Fruit fly (Drosophila melanogaster) whole organism, embryonic: ENCODE measurements around the gene CG31675.

Experiments used
- ATbp ChIP-seq: fragments of 200-800 bp; sonication (Bioruptor generic); optimal IDR thresholded peaks from 2 replicates; lab custom pipeline; 2017; ENCODE audit warnings: missing biosample characterization, mild to moderate bottlenecking, missing genetic modification characterization, missing genetic modification reagents
- B-H2 ChIP-seq: fragments of 200-800 bp; sonication (Bioruptor generic); optimal IDR thresholded peaks from 2 replicates; lab custom pipeline; 2018; ENCODE audit warnings: missing biosample characterization, mild to moderate bottlenecking, missing genetic modification characterization
- BtbVII ChIP-seq: fragments of 200-800 bp; sonication (Bioruptor generic); optimal IDR thresholded peaks from 3 replicates; lab custom pipeline; 2017; ENCODE audit warnings: missing biosample characterization, mild to moderate bottlenecking, missing genetic modification characterization
- CG10366 ChIP-seq: fragments of 200-800 bp; sonication (Bioruptor generic); IDR thresholded peaks from 2 replicates; pipeline ENCODE4 v1.3.6; 2022; ENCODE audit warnings: missing biosample characterization, missing genetic modification characterization
- CG11504 ChIP-seq: fragments of 200-800 bp; sonication (Bioruptor generic); optimal IDR thresholded peaks from 3 replicates; lab custom pipeline; 2019; ENCODE audit warnings: missing biosample characterization, mild to moderate bottlenecking, missing genetic modification characterization, moderate library complexity
- CG12769 ChIP-seq: fragments of 200-800 bp; sonication (Bioruptor generic); optimal IDR thresholded peaks from 2 replicates; lab custom pipeline; 2019; ENCODE audit warnings: missing biosample characterization, mild to moderate bottlenecking, missing genetic modification characterization, moderate library complexity
- CG13624 ChIP-seq: fragments of 200-800 bp; sonication (Bioruptor generic); optimal IDR thresholded peaks from 2 replicates; lab custom pipeline; 2016; ENCODE audit warnings: missing biosample characterization, missing genetic modification characterization
- CG15269 ChIP-seq: fragments of 200-800 bp; sonication (Bioruptor generic); optimal IDR thresholded peaks from 2 replicates; lab custom pipeline; 2018; ENCODE audit warnings: missing biosample characterization, mild to moderate bottlenecking, missing genetic modification characterization, moderate library complexity
- CG2199 ChIP-seq: fragments of 200-800 bp; sonication (Bioruptor generic); IDR thresholded peaks from 3 replicates; pipeline ENCODE4 v1.3.6; 2022; ENCODE audit warnings: missing biosample characterization, missing genetic modification characterization
- CG3163 ChIP-seq: fragments of 200-800 bp; sonication (Bioruptor generic); optimal IDR thresholded peaks from 3 replicates; lab custom pipeline; 2016; ENCODE audit warnings: missing biosample characterization, missing genetic modification characterization
- CG34376 ChIP-seq: fragments of 200-800 bp; sonication (Bioruptor generic); optimal IDR thresholded peaks from 2 replicates; lab custom pipeline; 2018; ENCODE audit warnings: missing biosample characterization, mild to moderate bottlenecking, missing genetic modification characterization
- CG3726 ChIP-seq: fragments of 200-800 bp; sonication (Bioruptor generic); IDR thresholded peaks from 3 replicates; pipeline ENCODE4, ENCODE4 v1.3.6; 2022; ENCODE audit warnings: missing biosample characterization, missing genetic modification characterization
- CG43689 ChIP-seq: fragments of 200-800 bp; sonication (Bioruptor generic); IDR thresholded peaks from 2 replicates; pipeline ENCODE4 v1.3.6; 2022; ENCODE audit warnings: missing biosample characterization, missing genetic modification characterization
- CG6272 ChIP-seq: fragments of 200-800 bp; sonication (Bioruptor generic); IDR thresholded peaks from 2 replicates; pipeline ENCODE4 v1.3.6; 2022; ENCODE audit warnings: missing biosample characterization, missing genetic modification characterization
- CG6683 ChIP-seq: fragments of 200-800 bp; sonication (Bioruptor generic); optimal IDR thresholded peaks from 2 replicates; lab custom pipeline; 2017; ENCODE audit warnings: missing biosample characterization, mild to moderate bottlenecking, missing genetic modification characterization, missing genetic modification reagents
- CG6813 ChIP-seq: fragments of 200-800 bp; sonication (Bioruptor generic); optimal IDR thresholded peaks from 2 replicates; lab custom pipeline; 2017; ENCODE audit warnings: missing biosample characterization, missing genetic modification characterization, mild to moderate bottlenecking, moderate library complexity, missing genetic modification reagents
- CG7745 ChIP-seq: fragments of 200-800 bp; sonication (Bioruptor generic); optimal IDR thresholded peaks from 2 replicates; lab custom pipeline; 2018; ENCODE audit warnings: missing biosample characterization, mild to moderate bottlenecking, missing genetic modification characterization, moderate library complexity
- CG9876 ChIP-seq: fragments of 200-800 bp; sonication (Bioruptor generic); optimal IDR thresholded peaks from 2 replicates; lab custom pipeline; 2016; ENCODE audit warnings: missing biosample characterization, missing genetic modification characterization
- CoRest ChIP-seq: fragments of 200-800 bp; sonication (Bioruptor generic); optimal IDR thresholded peaks from 3 replicates; lab custom pipeline; 2018; ENCODE audit warnings: missing biosample characterization, mild to moderate bottlenecking, missing genetic modification characterization, moderate library complexity
- D ChIP-seq, 2 experiments: fragments of 200-800 bp in 1 of 2; fragments of >200 bp in 1 of 2; sonication (Bioruptor generic) in 1 of 2; optimal IDR thresholded peaks; 2 replicates in 1 of 2; 3 replicates in 1 of 2; lab custom pipeline; 2017; ENCODE audit warnings: mild to moderate bottlenecking in 1 of 2, missing biosample characterization in 1 of 2, missing genetic modification characterization in 1 of 2, missing genetic modification reagents in 1 of 2
- D19B ChIP-seq: fragments of 200-800 bp; sonication (Bioruptor generic); optimal IDR thresholded peaks from 2 replicates; lab custom pipeline; 2017; ENCODE audit warnings: missing biosample characterization, mild to moderate bottlenecking, missing genetic modification characterization
- Dip2 ChIP-seq: fragments of 200-800 bp; sonication (Bioruptor generic); IDR thresholded peaks from 2 replicates; pipeline ENCODE4 v1.3.6; 2022; ENCODE audit warnings: missing biosample characterization, missing genetic modification characterization
- Eip74EF ChIP-seq, 2 experiments: fragments of 200-800 bp in 1 of 2; fragments of >200 bp in 1 of 2; sonication (Bioruptor generic) in 1 of 2; optimal IDR thresholded peaks; 2 replicates each; lab custom pipeline; 2017 to 2019; ENCODE audit warnings: missing biosample characterization in 2 of 2, missing genetic modification characterization in 2 of 2, mild to moderate bottlenecking in 1 of 2, moderate library complexity in 1 of 2
- HLHmδ ChIP-seq: fragments of 200-800 bp; sonication (Bioruptor generic); optimal IDR thresholded peaks from 2 replicates; lab custom pipeline; 2018; ENCODE audit warnings: missing biosample characterization, mild to moderate bottlenecking, missing genetic modification characterization, moderate library complexity
- Hand ChIP-seq: fragments of 200-800 bp; sonication (Bioruptor generic); optimal IDR thresholded peaks from 2 replicates; lab custom pipeline; 2017; ENCODE audit warnings: mild to moderate bottlenecking, missing biosample characterization, missing genetic modification reagents, missing genetic modification characterization
- HmgZ ChIP-seq: fragments of 200-800 bp; sonication (Bioruptor generic); optimal IDR thresholded peaks from 2 replicates; lab custom pipeline; 2018; ENCODE audit warnings: missing biosample characterization, mild to moderate bottlenecking, missing genetic modification characterization
- Jarid2 ChIP-seq: fragments of 200-800 bp; sonication (Bioruptor generic); optimal IDR thresholded peaks from 3 replicates; lab custom pipeline; 2017; ENCODE audit warnings: mild to moderate bottlenecking, missing biosample characterization, missing genetic modification reagents, missing genetic modification characterization
- Lhr ChIP-seq: fragments of 200-800 bp; sonication (Bioruptor generic); optimal IDR thresholded peaks from 3 replicates; lab custom pipeline; 2017; ENCODE audit warnings: mild to moderate bottlenecking, missing biosample characterization, missing genetic modification reagents, missing genetic modification characterization
- NFAT ChIP-seq: fragments of 200-800 bp; sonication (Bioruptor generic); IDR thresholded peaks from 2 replicates; pipeline ENCODE4 v1.3.6; 2022; ENCODE audit warnings: missing biosample characterization, missing genetic modification characterization
- NK7.1 ChIP-seq: fragments of 200-800 bp; sonication (Bioruptor generic); optimal IDR thresholded peaks from 3 replicates; lab custom pipeline; 2016; ENCODE audit warnings: missing biosample characterization, missing genetic modification characterization
- Nf-YB ChIP-seq: fragments of 200-800 bp; sonication (Bioruptor generic); optimal IDR thresholded peaks from 3 replicates; lab custom pipeline; 2019; ENCODE audit warnings: missing biosample characterization, mild to moderate bottlenecking, missing genetic modification characterization, moderate library complexity
- NfI ChIP-seq: fragments of 200-800 bp; sonication (Bioruptor generic); optimal IDR thresholded peaks from 3 replicates; lab custom pipeline; 2018; ENCODE audit warnings: missing biosample characterization, mild to moderate bottlenecking, missing genetic modification characterization, moderate library complexity
- Poxn ChIP-seq: fragments of 200-800 bp; sonication (Bioruptor generic); IDR thresholded peaks from 2 replicates; pipeline ENCODE4 v1.3.6; 2022; ENCODE audit warnings: missing biosample characterization, missing genetic modification characterization
- Side ChIP-seq: fragments of 200-800 bp; sonication (Bioruptor generic); optimal IDR thresholded peaks from 2 replicates; lab custom pipeline; 2016; ENCODE audit warnings: missing biosample characterization, missing genetic modification characterization
- bbx ChIP-seq: fragments of 200-800 bp; sonication (Bioruptor generic); IDR thresholded peaks from 2 replicates; pipeline ENCODE4 v1.3.6; 2022; ENCODE audit warnings: missing biosample characterization, missing genetic modification characterization; ENCODE audit not compliant: partially characterized antibody
- bigmax ChIP-seq: fragments of 200-800 bp; sonication (Bioruptor generic); optimal IDR thresholded peaks from 2 replicates; lab custom pipeline; 2018; ENCODE audit warnings: missing biosample characterization, mild to moderate bottlenecking, missing genetic modification characterization
- dysf ChIP-seq: fragments of 200-800 bp; sonication (Bioruptor generic); IDR thresholded peaks from 3 replicates; pipeline ENCODE4 v1.3.6; 2022; ENCODE audit warnings: missing biosample characterization, missing genetic modification characterization
- emc ChIP-seq: fragments of 200-800 bp; sonication (Bioruptor generic); optimal IDR thresholded peaks from 2 replicates; lab custom pipeline; 2016; ENCODE audit warnings: missing biosample characterization, missing genetic modification characterization
- gsb ChIP-seq: fragments of 200-800 bp; sonication (Bioruptor generic); IDR thresholded peaks from 2 replicates; pipeline ENCODE4 v1.3.6; 2022; ENCODE audit warnings: missing biosample characterization, missing genetic modification characterization
- gt ChIP-seq: fragments of 200-800 bp; sonication (Bioruptor generic); IDR thresholded peaks from 2 replicates; pipeline ENCODE4 v1.3.6; 2022; ENCODE audit warnings: missing biosample characterization, missing genetic modification characterization
- hth ChIP-seq: fragments of >200 bp; optimal IDR thresholded peaks from 2 replicates; lab custom pipeline; 2017; ENCODE audit warnings: inconsistent platforms
- jigr1 ChIP-seq: fragments of 200-800 bp; sonication (Bioruptor generic); IDR thresholded peaks from 3 replicates; pipeline ENCODE4 v1.3.6; 2022; ENCODE audit warnings: missing biosample characterization, missing genetic modification characterization
- mam ChIP-seq: fragments of 200-800 bp; sonication (Bioruptor generic); optimal IDR thresholded peaks from 3 replicates; lab custom pipeline; 2016; ENCODE audit warnings: missing biosample characterization, missing genetic modification characterization
- p53 ChIP-seq: fragments of 200-800 bp; sonication (Bioruptor generic); optimal IDR thresholded peaks from 2 replicates; lab custom pipeline; 2016; ENCODE audit warnings: missing biosample characterization, missing genetic modification characterization
- seq ChIP-seq: fragments of 200-800 bp; sonication (Bioruptor generic); IDR thresholded peaks from 2 replicates; pipeline ENCODE4 v1.3.6; 2022; ENCODE audit warnings: missing biosample characterization, missing genetic modification characterization
- sug ChIP-seq: fragments of 200-800 bp; optimal IDR thresholded peaks from 2 replicates; lab custom pipeline; 2019; ENCODE audit warnings: missing biosample characterization, mild to moderate bottlenecking, missing genetic modification characterization, moderate library complexity
- tin ChIP-seq: fragments of 200-800 bp; sonication (Bioruptor generic); optimal IDR thresholded peaks from 3 replicates; lab custom pipeline; 2016; ENCODE audit warnings: missing biosample characterization, missing genetic modification characterization
- unc-4 ChIP-seq: fragments of 200-800 bp; sonication (Bioruptor generic); IDR thresholded peaks from 2 replicates; pipeline ENCODE4 v1.3.6; 2022; ENCODE audit warnings: missing biosample characterization, missing genetic modification characterization; ENCODE audit not compliant: partially characterized antibody
- vvl ChIP-seq: fragments of 200-800 bp; sonication (Bioruptor generic); IDR thresholded peaks from 2 replicates; pipeline ENCODE4 v1.3.6; 2022; ENCODE audit warnings: missing biosample characterization, missing genetic modification characterization
- zen2 ChIP-seq: fragments of 200-800 bp; sonication (Bioruptor generic); IDR thresholded peaks from 3 replicates; pipeline ENCODE4 v1.3.6; 2022; ENCODE audit warnings: missing biosample characterization, missing genetic modification characterization; ENCODE audit not compliant: partially characterized antibody

Gene CG31675

dm6 chr2L:20831060-20831459 is 36.5 kb upstream of the CG31675 start, which contains the start of gene CG31674 (continued):
- TF ChIP-seq zen2 (GFP tag; lab: Robert Waterston, UW) (peak; percentile 30; the same call in 1 of the 3 replicates), CG10366 (GFP tag; lab: Robert Waterston, UW) (no peak), NK7.1 (no peak), B-H2 (GFP tag; lab: Kevin White, UChicago) (peak; percentile 66), Side (no peak), CG12769 (tag; lab: Kevin White, UChicago) (no peak), HmgZ (tag; lab: Kevin White, UChicago) (peak; percentile 42), NfI (GFP tag; lab: Kevin White, UChicago) (no peak), bigmax (GFP tag; lab: Kevin White, UChicago) (peak; percentile 5), Dip2 (GFP tag; lab: Robert Waterston, UW) (no peak), Nf-YB (GFP tag; lab: Kevin White, UChicago) (no peak), vvl (peak; percentile 51), CG6683 (no peak), Lhr (GFP tag; lab: Kevin White, UChicago) (no peak), Eip74EF (GFP tag; optimal IDR thresholded peaks at IDR 0.05; lab: Kevin White, UChicago) (no peak), dysf (GFP tag; lab: Robert Waterston, UW) (no peak), sug (peak; percentile 37), D (optimal IDR thresholded peaks at IDR 0.05; lab: Kevin White, UChicago) (no peak), D (GFP tag; optimal IDR thresholded peaks at IDR 0.05; lab: Kevin White, UChicago) (no peak), CG11504 (tag; lab: Kevin White, UChicago) (no peak), CG6813 (no peak), p53 (GFP tag; lab: Kevin White, UChicago) (no peak), NFAT (GFP tag; lab: Robert Waterston, UW) (peak; percentile 13; the same call in 1 of the 2 replicates), CG15269 (tag; lab: Kevin White, UChicago) (peak; percentile 22), bbx (no peak; the same call in 1 of the 2 replicates), CG2199 (peak; percentile 64; the same call in 1 of the 3 replicates), Poxn (GFP tag; lab: Robert Waterston, UW) (no peak), emc (no peak), CG7745 (tag; lab: Kevin White, UChicago) (no peak), hth (lab: Kevin White, UChicago) (no peak), CG6272 (GFP tag; lab: Robert Waterston, UW) (no peak), mam (GFP tag; lab: Kevin White, UChicago) (no peak), seq (GFP tag; lab: Robert Waterston, UW) (no peak), CG3163 (peak; percentile 96), CG3726 (GFP tag; lab: Robert Waterston, UW) (no peak), gt (GFP tag; lab: Robert Waterston, UW) (no peak), CG9876 (GFP tag; lab: Kevin White, UChicago) (no peak), CoRest (no peak), unc-4 (GFP tag; lab: Robert Waterston, UW) (0 out of 2 replicates have a peak, but pooled peaks have one; percentile 15), CG43689 (no peak), jigr1 (GFP tag; lab: Robert Waterston, UW) (no peak), tin (no peak), Jarid2 (GFP tag; lab: Kevin White, UChicago) (peak; percentile 51), CG34376 (GFP tag; lab: Kevin White, UChicago) (peak; percentile 61), gsb (no peak), HLHmδ (GFP tag; lab: Kevin White, UChicago) (no peak), Hand (GFP tag; lab: Kevin White, UChicago) (no peak), BtbVII (GFP tag; lab: Kevin White, UChicago) (peak; percentile 11), D19B (GFP tag; lab: Kevin White, UChicago) (no peak), ATbp (no peak), CG13624 (GFP tag; lab: Kevin White, UChicago) (no peak)
